Fruit fly (Drosophila melanogaster): Measurements from ENCODE around the gene Epg5.

DNA sequence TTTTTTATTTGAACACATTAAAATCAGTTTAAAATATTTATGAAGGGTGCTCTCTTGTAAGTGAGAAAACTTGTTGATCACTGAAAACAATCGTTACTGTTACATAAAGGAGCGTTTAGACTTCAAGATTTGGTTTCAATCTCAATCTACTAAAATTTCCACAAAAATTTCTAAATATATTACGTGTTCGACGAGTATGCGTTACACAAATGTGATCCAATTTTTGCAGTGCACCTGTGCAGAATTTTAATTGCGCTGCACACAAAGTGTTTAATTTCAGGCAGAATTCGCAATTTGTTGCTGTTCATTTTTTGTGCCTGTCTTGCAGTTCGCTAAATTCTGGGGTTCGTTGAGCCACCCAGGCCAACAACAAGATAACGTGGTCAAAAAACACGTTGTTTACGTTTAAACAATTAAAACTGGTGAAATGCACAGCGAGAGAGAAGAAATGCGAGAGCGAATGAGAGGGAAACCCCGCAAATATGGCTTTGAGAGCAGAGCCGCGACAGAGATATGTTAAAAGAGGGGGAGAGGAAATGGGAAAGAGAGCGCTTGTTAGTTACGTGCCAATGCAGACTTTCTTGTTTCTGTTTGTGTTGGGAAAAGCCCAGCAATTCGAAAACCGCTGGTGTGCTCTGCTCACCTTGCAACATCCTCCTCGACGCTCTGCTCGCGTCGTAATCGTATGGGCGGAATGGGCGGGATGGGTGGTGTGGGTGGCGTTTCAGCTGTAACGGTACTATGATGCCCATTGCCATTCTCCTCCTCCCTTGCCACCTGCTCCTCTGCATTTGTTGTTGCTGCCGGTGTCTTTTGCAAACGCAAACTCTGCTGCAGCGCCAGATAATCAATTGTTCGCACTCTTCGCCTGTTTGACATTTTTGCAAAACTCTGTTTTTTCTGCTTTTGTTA, 16.1 kb downstream of the Epg5 start:
- TF ChIP-seq usp (GFP tag; optimal IDR thresholded peaks at IDR 0.05) (no peak), EcR (GFP tag; optimal IDR thresholded peaks at IDR 0.05) (no peak)
